Worm (Caenorhabditis elegans): ENCODE data around the gene srv-30.
"Not testable (repeated sequence)": the region's sequence is repeated elsewhere in the genome, so short reads cannot be mapped to it uniquely, and the experiment has no call there.

- TF ChIP-seq med-1 (GFP tag; optimal IDR thresholded peaks at IDR 0.05; ENCODE audit: insufficient read depth); flt-1 (GFP tag; IDR thresholded peaks at IDR 0.05); ref-1 (GFP tag; conservative IDR thresholded peaks at IDR 0.05); klf-2 (GFP tag; conservative IDR thresholded peaks at IDR 0.05); cog-1 (tag; optimal IDR thresholded peaks at IDR 0.05); ztf-29 (GFP tag; IDR thresholded peaks at IDR 0.05): not testable (repeated sequence)
Measured at ce11 chrIV:6253000-6253399, 16.2 kb downstream of the srv-30 start, which contains the start of gene T13A10.2.
